Worm (Caenorhabditis elegans): ENCODE measurements around the gene pudl-1.

- TF ChIP-seq ceh-36 (tag; optimal IDR thresholded peaks at IDR 0.05) (no peak), scrt-1 (GFP tag; IDR thresholded peaks at IDR 0.05) (no peak), tbx-11 (GFP tag; IDR thresholded peaks at IDR 0.05) (no peak), ama-1 (optimal IDR thresholded peaks at IDR 0.05) (no peak), flt-1 (GFP tag; IDR thresholded peaks at IDR 0.05) (no peak), sea-1 (GFP tag; conservative IDR thresholded peaks at IDR 0.05) (no peak), B0310.2 (tag; optimal IDR thresholded peaks at IDR 0.05) (no peak), hmg-4 (GFP tag; optimal IDR thresholded peaks at IDR 0.05) (no peak)
These were observed 7.1 kb upstream of the pudl-1 start for ce11 chrIV:2825460-2826103.

Measured in whole organism, early embryonic.